Worm (Caenorhabditis elegans) whole organism, mixed stage, embryonic: Measurements from ENCODE around the gene F02H6.6.

ENCODE experiments used
- blmp-1 ChIP-seq: fragments of 150-350 bp; optimal IDR thresholded peaks from 2 replicates; lab custom pipeline; 2014; ENCODE audit warnings: missing biosample characterization, missing genetic modification characterization
- ceh-39 ChIP-seq: fragments of 150-350 bp; optimal IDR thresholded peaks from 2 replicates; lab custom pipeline; 2014; ENCODE audit warnings: missing biosample characterization, missing genetic modification characterization
- ceh-43 ChIP-seq: fragments of 200-800 bp; sonication (Bioruptor generic); optimal IDR thresholded peaks from 2 replicates; lab custom pipeline; 2018; ENCODE audit warnings: mild to moderate bottlenecking, missing genetic modification characterization, moderate library complexity, missing compliant biosample characterization
- elt-3 ChIP-seq: fragments of 150-350 bp; optimal IDR thresholded peaks from 2 replicates; lab custom pipeline; 2014; ENCODE audit warnings: missing biosample characterization, missing genetic modification characterization
- flh-1 ChIP-seq: fragments of 200-800 bp; sonication (Bioruptor generic); optimal IDR thresholded peaks from 2 replicates; lab custom pipeline; 2018; ENCODE audit warnings: mild to moderate bottlenecking, missing genetic modification characterization, moderate library complexity, missing compliant biosample characterization
- nhr-12 ChIP-seq: fragments of 150-350 bp; optimal IDR thresholded peaks from 2 replicates; lab custom pipeline; 2014; ENCODE audit warnings: missing biosample characterization, missing genetic modification characterization
- nhr-237 ChIP-seq: fragments of 150-350 bp; optimal IDR thresholded peaks from 2 replicates; lab custom pipeline; 2014; ENCODE audit warnings: missing biosample characterization, missing genetic modification characterization
- snpc-4 ChIP-seq: fragments of 150-350 bp; optimal IDR thresholded peaks from 2 replicates; lab custom pipeline; 2014; ENCODE audit warnings: missing biosample characterization, missing genetic modification characterization
- unc-39 ChIP-seq: fragments of 150-350 bp; optimal IDR thresholded peaks from 2 replicates; lab custom pipeline; 2014; ENCODE audit warnings: missing biosample characterization, missing genetic modification characterization
- unc-62 ChIP-seq: fragments of 150-350 bp; optimal IDR thresholded peaks from 2 replicates; lab custom pipeline; 2014; ENCODE audit warnings: missing biosample characterization, missing genetic modification reagents, missing genetic modification characterization
- ztf-11 ChIP-seq: fragments of 150-350 bp; optimal IDR thresholded peaks from 2 replicates; lab custom pipeline; 2014; ENCODE audit warnings: missing biosample characterization, missing genetic modification characterization

- no peak for TF ChIP-seq unc-62 (GFP tag; lab: Kevin White, UChicago)
- TF ChIP-seq unc-39, result no peak
- no peak for TF ChIP-seq ztf-11 (tag; lab: Kevin White, UChicago)
- no peak for TF ChIP-seq ceh-43 (GFP tag; lab: Kevin White, UChicago)
- no peak for TF ChIP-seq blmp-1 (tag; lab: Kevin White, UChicago)
- no peak for TF ChIP-seq nhr-12 (tag; lab: Kevin White, UChicago)
- no peak for TF ChIP-seq flh-1 (GFP tag; lab: Kevin White, UChicago)
- TF ChIP-seq snpc-4 (tag; lab: Kevin White, UChicago), result no peak
- no peak for TF ChIP-seq elt-3 (tag; lab: Kevin White, UChicago)
- TF ChIP-seq nhr-237 (tag; lab: Kevin White, UChicago), result no peak
- TF ChIP-seq ceh-39 (tag; lab: Kevin White, UChicago), result no peak
These were observed 11.0 kb downstream of the F02H6.6 start, which contains the start of gene sqrd-1 for ce11 chrIV:14219714-14220113.
